Fruit fly (Drosophila melanogaster) whole organism: ENCODE results near the gene CG13060.

Experiments
- CG8478 ChIP-seq: fragments of >200 bp; optimal IDR thresholded peaks from 2 replicates; lab custom pipeline; 2018; ENCODE audit warnings: inconsistent platforms
- Dll ChIP-seq: fragments of >200 bp; optimal IDR thresholded peaks from 2 replicates; lab custom pipeline; 2017
- psq ChIP-seq: fragments of >200 bp; optimal IDR thresholded peaks from 2 replicates; lab custom pipeline; 2017
- usp ChIP-seq: fragments of >200 bp; optimal IDR thresholded peaks from 2 replicates; lab custom pipeline; 2017; ENCODE audit warnings: missing biosample characterization, missing genetic modification characterization, mixed read lengths

dm6 chr3L:16309972-16310371, 9.7 kb upstream of the CG13060 start:
- TF ChIP-seq Dll (lab: Kevin White, UChicago) = no peak
- no peak for TF ChIP-seq CG8478 (lab: Kevin White, UChicago)
- TF ChIP-seq usp (GFP tag; lab: Kevin White, UChicago) = no peak
- TF ChIP-seq psq = no peak
